Worm (Caenorhabditis elegans) whole organism, L3 larva: ENCODE measurements around the gene mog-1.

Experiments
- aly-2 ChIP-seq: fragments of 150-350 bp; optimal IDR thresholded peaks from 2 replicates; lab custom pipeline; 2014; ENCODE audit warnings: missing biosample characterization, missing genetic modification characterization
- elt-1 ChIP-seq: fragments of 150-350 bp; optimal IDR thresholded peaks from 2 replicates; lab custom pipeline; 2014; ENCODE audit warnings: missing biosample characterization, missing genetic modification characterization
- elt-3 ChIP-seq, 3 experiments: fragments of 150-350 bp in 1 of 3; sonication (generic microtip) in 2 of 3; optimal IDR thresholded peaks; 2 replicates in 2 of 3; 4 replicates in 1 of 3; lab custom pipeline; 2014 to 2017; ENCODE audit warnings: missing biosample characterization in 3 of 3, missing genetic modification characterization in 3 of 3
- nhr-25 ChIP-seq: sonication (generic microtip); optimal IDR thresholded peaks from 2 replicates; lab custom pipeline; 2017; ENCODE audit warnings: missing biosample characterization, missing genetic modification characterization
- nhr-76 ChIP-seq: fragments of 150-350 bp; sonication (generic microtip); optimal IDR thresholded peaks from 5 replicates; lab custom pipeline; 2014; ENCODE audit warnings: missing biosample characterization, missing genetic modification characterization
- nhr-77 ChIP-seq: fragments of 150-350 bp; optimal IDR thresholded peaks from 2 replicates; lab custom pipeline; 2014; ENCODE audit warnings: missing biosample characterization, missing genetic modification characterization

- TF ChIP-seq elt-3 (tag; optimal IDR thresholded peaks at IDR 0.05; lab: Kevin White, UChicago) (no peak), nhr-76 (tag; lab: Kevin White, UChicago) (no peak), elt-1 (tag; lab: Kevin White, UChicago) (no peak), aly-2 (tag; lab: Kevin White, UChicago) (no peak), nhr-77 (tag; lab: Kevin White, UChicago) (no peak), nhr-25 (tag; lab: Kevin White, UChicago) (no peak)
These were observed 30.9 kb upstream of the mog-1 start, which contains the start of gene C05B5.12 for ce11 chrIII:9986827-9987429.
